Worm (Caenorhabditis elegans): ENCODE results near the gene cdk-12.
A peak's percentile ranks its signal among the peaks of the same experiment; 100 is the strongest.

cdk-12 gene

DNA sequence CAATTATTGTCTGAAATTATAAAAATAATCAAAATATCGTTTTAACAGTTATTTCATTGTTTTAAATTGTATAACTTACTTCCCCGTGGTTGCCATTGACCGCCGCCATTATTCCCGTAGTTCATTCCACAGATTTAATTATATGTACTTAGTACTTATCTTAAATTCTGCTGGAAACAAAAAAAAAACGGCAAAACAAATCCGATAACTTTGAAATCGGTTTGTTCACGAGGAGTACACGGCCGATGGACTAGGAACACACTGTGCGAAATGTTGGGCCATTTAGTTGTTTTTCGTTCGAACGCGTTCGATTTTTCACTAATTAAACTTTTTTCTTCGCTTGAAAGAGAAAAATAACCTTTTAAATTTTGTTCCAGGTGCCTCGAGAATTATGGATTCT lies 10.3 kb downstream of the cdk-12 start, which contains the start of the genes B0285.3 and lcmt-1:
Gene B0285.3 (minus strand): TSS at position 267 of the 400 bp plus-strand sequence.
Gene lcmt-1 (plus strand): TSS at position 377 of the 400 bp plus-strand sequence.
- TF ChIP-seq mep-1 (tag; optimal IDR thresholded peaks at IDR 0.05) (peak; percentile 70), aha-1 (tag; optimal IDR thresholded peaks at IDR 0.05) (no peak), snpc-4 (tag; optimal IDR thresholded peaks at IDR 0.05) (peak; percentile 23), unc-98 (GFP tag; IDR thresholded peaks at IDR 0.05) (no peak), nhr-90 (tag; optimal IDR thresholded peaks at IDR 0.05; ENCODE audit: poor library complexity) (peak; percentile 70), jun-1 (tag; optimal IDR thresholded peaks at IDR 0.05) (no peak), vab-15 (tag; optimal IDR thresholded peaks at IDR 0.05) (no peak), ceh-90 (tag; optimal IDR thresholded peaks at IDR 0.05) (peak; percentile 84), pqm-1 (tag; optimal IDR thresholded peaks at IDR 0.05) (no peak), C16A3.4 (tag; optimal IDR thresholded peaks at IDR 0.05) (no peak), efl-1 (optimal IDR thresholded peaks at IDR 0.05) (peak; percentile 37 to 63), efl-1 (GFP tag; optimal IDR thresholded peaks at IDR 0.05 in 1 of 2) (peak; percentile 63 to 95), dpl-1 (GFP tag; optimal IDR thresholded peaks at IDR 0.05) (peak; percentile 24 to 60 (median 50)), mdl-1 (tag; optimal IDR thresholded peaks at IDR 0.05) (no peak), nhr-85 (tag) (peak; percentile 82), unc-86 (tag; optimal IDR thresholded peaks at IDR 0.05) (peak; percentile 31), unc-62 (GFP tag; optimal IDR thresholded peaks at IDR 0.05) (no peak), sup-37 (GFP tag; optimal IDR thresholded peaks at IDR 0.05) (no peak), sox-4 (tag; optimal IDR thresholded peaks at IDR 0.05) (peak; percentile 58), ceh-82 (tag; optimal IDR thresholded peaks at IDR 0.05) (peak in 2 of 3 experiments; percentile 8 to 26), fkh-10 (GFP tag; optimal IDR thresholded peaks at IDR 0.05) (no peak), nhr-11 (tag; optimal IDR thresholded peaks at IDR 0.05) (no peak), ztf-11 (tag; optimal IDR thresholded peaks at IDR 0.05) (peak in 1 of 2 experiments; percentile 84), aly-2 (tag; optimal IDR thresholded peaks at IDR 0.05) (no peak), nhr-237 (tag; optimal IDR thresholded peaks at IDR 0.05) (no peak), ces-1 (GFP tag; optimal IDR thresholded peaks at IDR 0.05) (no peak), zip-4 (GFP tag; optimal IDR thresholded peaks at IDR 0.05) (no peak), dsc-1 (tag; optimal IDR thresholded peaks at IDR 0.05) (peak; percentile 75), nhr-19 (GFP tag; conservative IDR thresholded peaks at IDR 0.05) (peak; percentile 49), hlh-17 (GFP tag; optimal IDR thresholded peaks at IDR 0.05; ENCODE audit: borderline replicate concordance) (no peak), ceh-63 (GFP tag; optimal IDR thresholded peaks at IDR 0.05) (no peak), lir-3 (tag; optimal IDR thresholded peaks at IDR 0.05; ENCODE audit: poor library complexity) (peak; percentile 87), zag-1 (tag; optimal IDR thresholded peaks at IDR 0.05) (no peak), sptf-1 (tag; optimal IDR thresholded peaks at IDR 0.05) (no peak), mef-2 (tag; optimal IDR thresholded peaks at IDR 0.05) (no peak), efl-3 (GFP tag; optimal IDR thresholded peaks at IDR 0.05) (no peak), isw-1 (GFP tag; IDR thresholded peaks at IDR 0.05) (peak; percentile 5; the same call in 1 of the 2 replicates), fkh-4 (tag; optimal IDR thresholded peaks at IDR 0.05; ENCODE audit: borderline replicate concordance) (peak; percentile 75), lin-15B (tag; optimal IDR thresholded peaks at IDR 0.05) (peak; percentile 3), unc-130 (tag; optimal IDR thresholded peaks at IDR 0.05) (no peak), lin-39 (tag; optimal IDR thresholded peaks at IDR 0.05) (no peak), nhr-28 (tag; optimal IDR thresholded peaks at IDR 0.05) (no peak), swsn-7 (tag; optimal IDR thresholded peaks at IDR 0.05) (peak; percentile 61), lin-13 (GFP tag; optimal IDR thresholded peaks at IDR 0.05) (no peak), nhr-84 (tag; optimal IDR thresholded peaks at IDR 0.05) (no peak), nhr-12 (tag; optimal IDR thresholded peaks at IDR 0.05) (no peak), pag-3 (tag; optimal IDR thresholded peaks at IDR 0.05; ENCODE audit: borderline replicate concordance, insufficient read depth) (no peak), F16B12.6 (tag; optimal IDR thresholded peaks at IDR 0.05) (peak; percentile 24), ceh-8 (GFP tag; optimal IDR thresholded peaks at IDR 0.05) (no peak), ztf-4 (tag; optimal IDR thresholded peaks at IDR 0.05) (no peak), grh-1 (GFP tag; IDR thresholded peaks at IDR 0.05) (no peak), mab-9 (GFP tag; IDR thresholded peaks at IDR 0.05) (peak; percentile 33; the same call in 1 of the 2 replicates), elt-3 (tag; optimal IDR thresholded peaks at IDR 0.05) (no peak)

Measured in whole organism, L1 larva.